Worm (Caenorhabditis elegans) whole organism, L2 larva: ENCODE data around the gene F56D6.22.
"Not testable (repeated sequence)": the region's sequence is repeated elsewhere in the genome, so short reads cannot be mapped to it uniquely, and the experiment has no call there.

Experiments used
- C34F6.9 ChIP-seq: fragments of 150-350 bp; optimal IDR thresholded peaks from 2 replicates; lab custom pipeline; 2014; ENCODE audit warnings: missing biosample characterization, missing genetic modification characterization
- F13H6.1 ChIP-seq: sonication (generic microtip); optimal IDR thresholded peaks from 2 replicates; lab custom pipeline; 2016; ENCODE audit warnings: missing genetic modification characterization, missing compliant biosample characterization
- R02D3.7 ChIP-seq: fragments of 150-350 bp; optimal IDR thresholded peaks from 2 replicates; lab custom pipeline; 2014; ENCODE audit warnings: missing biosample characterization, missing genetic modification characterization
- alr-1 ChIP-seq: fragments of 150-350 bp; optimal IDR thresholded peaks from 2 replicates; lab custom pipeline; 2014; ENCODE audit warnings: missing biosample characterization, missing genetic modification characterization
- aly-2 ChIP-seq: fragments of 150-350 bp; optimal IDR thresholded peaks from 2 replicates; lab custom pipeline; 2014; ENCODE audit warnings: missing biosample characterization, missing genetic modification characterization
- blmp-1 ChIP-seq: sonication (generic microtip); optimal IDR thresholded peaks from 2 replicates; lab custom pipeline; 2017; ENCODE audit warnings: missing genetic modification characterization, mild to moderate bottlenecking, missing compliant biosample characterization, antibody characterized with exemption, moderate library complexity; ENCODE audit not compliant: insufficient read depth
- ceh-16 ChIP-seq: fragments of 150-350 bp; optimal IDR thresholded peaks from 2 replicates; lab custom pipeline; 2014; ENCODE audit warnings: missing biosample characterization, missing genetic modification characterization
- crh-2 ChIP-seq: sonication (generic microtip); optimal IDR thresholded peaks from 2 replicates; lab custom pipeline; 2017; ENCODE audit warnings: missing biosample characterization, missing genetic modification characterization
- dmd-4 ChIP-seq: sonication (generic microtip); optimal IDR thresholded peaks from 2 replicates; lab custom pipeline; 2017; ENCODE audit warnings: missing biosample characterization, missing genetic modification characterization
- egl-27 ChIP-seq: sonication (generic microtip); optimal IDR thresholded peaks from 3 replicates; lab custom pipeline; 2017; ENCODE audit warnings: missing biosample characterization, missing genetic modification reagents, missing genetic modification characterization
- elt-1 ChIP-seq: fragments of 150-350 bp; optimal IDR thresholded peaks from 2 replicates; lab custom pipeline; 2014; ENCODE audit warnings: missing biosample characterization, missing genetic modification characterization
- elt-3 ChIP-seq: sonication (generic microtip); optimal IDR thresholded peaks from 2 replicates; lab custom pipeline; 2017; ENCODE audit warnings: missing biosample characterization, missing genetic modification characterization
- gmeb-1 ChIP-seq: fragments of 150-350 bp; optimal IDR thresholded peaks from 2 replicates; lab custom pipeline; 2014; ENCODE audit warnings: missing biosample characterization, missing genetic modification characterization
- lin-39 ChIP-seq: fragments of 150-350 bp; optimal IDR thresholded peaks from 2 replicates; lab custom pipeline; 2014; ENCODE audit warnings: missing biosample characterization, missing genetic modification reagents, missing genetic modification characterization
- mab-5 ChIP-seq: fragments of 150-350 bp; optimal IDR thresholded peaks from 2 replicates; lab custom pipeline; 2014; ENCODE audit warnings: missing biosample characterization, missing genetic modification characterization
- mbf-1 ChIP-seq: sonication (generic microtip); optimal IDR thresholded peaks from 2 replicates; lab custom pipeline; 2017; ENCODE audit warnings: missing biosample characterization, missing genetic modification characterization
- mdl-1 ChIP-seq, 2 experiments: fragments of 150-350 bp in 1 of 2; sonication (generic microtip) in 1 of 2; optimal IDR thresholded peaks; 2 replicates each; lab custom pipeline; 2017; ENCODE audit warnings: missing biosample characterization in 2 of 2, missing genetic modification characterization in 2 of 2
- nhr-10 ChIP-seq: sonication (generic microtip); optimal IDR thresholded peaks from 2 replicates; lab custom pipeline; 2017; ENCODE audit warnings: missing biosample characterization, missing genetic modification characterization
- nhr-12 ChIP-seq: fragments of 150-350 bp; optimal IDR thresholded peaks from 2 replicates; lab custom pipeline; 2014; ENCODE audit warnings: missing biosample characterization, missing genetic modification characterization
- nhr-23 ChIP-seq: fragments of 150-350 bp; optimal IDR thresholded peaks from 2 replicates; lab custom pipeline; 2014; ENCODE audit warnings: missing biosample characterization, missing genetic modification reagents, missing genetic modification characterization
- nhr-237 ChIP-seq: fragments of 150-350 bp; optimal IDR thresholded peaks from 2 replicates; lab custom pipeline; 2014; ENCODE audit warnings: missing biosample characterization, missing genetic modification characterization
- nhr-25 ChIP-seq: fragments of 150-350 bp; sonication (generic microtip); optimal IDR thresholded peaks from 3 replicates; lab custom pipeline; 2014; ENCODE audit warnings: missing biosample characterization, missing genetic modification characterization
- nhr-6 ChIP-seq: fragments of 150-350 bp; optimal IDR thresholded peaks from 2 replicates; lab custom pipeline; 2014; ENCODE audit warnings: missing biosample characterization, missing genetic modification characterization
- nhr-77 ChIP-seq: fragments of 150-350 bp; optimal IDR thresholded peaks from 2 replicates; lab custom pipeline; 2014; ENCODE audit warnings: missing biosample characterization, missing genetic modification characterization
- peb-1 ChIP-seq: fragments of 150-350 bp; optimal IDR thresholded peaks from 2 replicates; lab custom pipeline; 2014; ENCODE audit warnings: missing biosample characterization, missing genetic modification characterization
- sem-4 ChIP-seq: fragments of 150-350 bp; optimal IDR thresholded peaks from 2 replicates; lab custom pipeline; 2014; ENCODE audit warnings: missing biosample characterization, missing genetic modification reagents, missing genetic modification characterization
- unc-39 ChIP-seq: fragments of 150-350 bp; optimal IDR thresholded peaks from 2 replicates; lab custom pipeline; 2014; ENCODE audit warnings: missing biosample characterization, missing genetic modification characterization
- unc-62 ChIP-seq: fragments of 150-350 bp; optimal IDR thresholded peaks from 2 replicates; lab custom pipeline; 2014; ENCODE audit warnings: missing biosample characterization, missing genetic modification reagents, missing genetic modification characterization
- zag-1 ChIP-seq: fragments of 150-350 bp; optimal IDR thresholded peaks from 2 replicates; lab custom pipeline; 2014; ENCODE audit warnings: missing biosample characterization, missing genetic modification characterization
- ztf-4 ChIP-seq: fragments of 150-350 bp; optimal IDR thresholded peaks from 2 replicates; lab custom pipeline; 2014; ENCODE audit warnings: missing biosample characterization, missing genetic modification characterization

F56D6.22 gene

DNA sequence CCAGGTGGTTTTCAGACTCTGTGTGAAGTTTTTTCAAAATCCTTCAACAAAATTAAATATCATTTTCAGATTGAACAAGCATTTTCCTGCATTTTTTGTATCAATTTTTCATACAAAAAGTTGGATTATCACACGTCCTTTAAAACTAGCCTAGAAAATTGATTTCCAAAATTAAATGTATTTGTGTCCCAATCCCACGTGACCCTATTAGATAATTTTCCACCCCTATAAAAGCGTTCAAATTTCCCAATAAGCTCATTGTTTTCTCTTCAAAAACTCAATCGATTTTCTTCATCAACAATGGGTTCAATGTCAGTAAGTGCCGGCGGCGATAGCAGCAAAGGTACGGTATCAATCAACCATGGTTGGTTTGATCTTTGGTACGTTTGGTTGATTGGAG, 7.1 kb upstream of the F56D6.22 start, which contains the start of gene F56D6.19:
TSS of gene F56D6.19 (plus strand) at position 301 of the 400 bp plus-strand sequence.
- no peak for TF ChIP-seq nhr-237 (tag; lab: Kevin White, UChicago)
- no peak for TF ChIP-seq crh-2 (tag; lab: Kevin White, UChicago)
- no peak for TF ChIP-seq ceh-16
- no peak for TF ChIP-seq nhr-25 (tag; lab: Kevin White, UChicago)
- TF ChIP-seq egl-27, result no peak
- no peak for TF ChIP-seq gmeb-1 (tag; lab: Kevin White, UChicago)
- TF ChIP-seq, all 48 proteins: peak for 0

DNA sequence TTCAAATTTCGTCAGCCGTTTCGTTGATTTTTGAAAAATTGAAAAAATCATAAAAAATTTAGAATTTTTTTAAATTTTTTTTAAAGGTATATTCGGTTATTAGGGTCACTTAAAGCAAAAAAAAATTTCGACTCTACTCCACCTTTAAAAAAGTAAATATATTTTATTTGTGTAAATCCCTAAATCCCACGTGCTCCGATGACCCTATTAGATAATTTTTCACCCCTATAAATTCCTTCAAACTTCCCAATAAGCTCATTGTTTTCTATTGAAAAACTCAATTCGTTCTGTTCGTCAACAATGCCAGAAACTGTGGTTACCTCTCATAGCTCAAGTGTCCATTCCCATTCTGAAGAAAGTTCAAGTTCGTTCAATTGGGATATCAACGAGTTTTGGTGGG, 5.2 kb upstream of the F56D6.22 start, which contains the start of gene F56D6.20:
TSS of gene F56D6.20 (plus strand) at position 301 of the 400 bp plus-strand sequence.
- TF ChIP-seq R02D3.7 (no peak), F13H6.1 (tag; lab: Kevin White, UChicago) (no peak)

DNA sequence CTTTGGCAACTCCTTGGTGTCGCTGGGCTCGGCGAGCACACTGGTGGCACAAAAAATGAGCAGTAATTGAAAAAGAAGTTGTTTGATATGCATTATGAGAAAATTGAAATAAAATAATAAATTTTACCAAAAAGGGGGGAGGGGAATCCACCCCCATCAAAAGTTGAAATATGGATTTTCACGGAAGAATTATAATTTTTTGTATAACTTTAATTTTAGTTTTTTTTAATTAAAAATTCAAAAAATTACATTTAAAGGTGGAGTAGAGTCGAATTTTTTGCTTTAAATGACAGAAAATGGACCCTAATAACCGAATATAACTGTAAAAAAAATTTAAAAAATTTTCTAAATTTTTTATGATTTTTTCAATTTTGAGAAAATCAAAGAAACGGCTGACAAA, 4.4 kb upstream of the F56D6.22 start, which contains the start of gene F56D6.18:
TSS of gene F56D6.18 (minus strand) at position 101 of the 400 bp plus-strand sequence.
- not testable (repeated sequence) for TF ChIP-seq elt-3, zag-1, mab-5 (tag; lab: Kevin White, UChicago)
- TF ChIP-seq, all 48 proteins: peak for 0; not testable (repeated sequence) for 48

DNA sequence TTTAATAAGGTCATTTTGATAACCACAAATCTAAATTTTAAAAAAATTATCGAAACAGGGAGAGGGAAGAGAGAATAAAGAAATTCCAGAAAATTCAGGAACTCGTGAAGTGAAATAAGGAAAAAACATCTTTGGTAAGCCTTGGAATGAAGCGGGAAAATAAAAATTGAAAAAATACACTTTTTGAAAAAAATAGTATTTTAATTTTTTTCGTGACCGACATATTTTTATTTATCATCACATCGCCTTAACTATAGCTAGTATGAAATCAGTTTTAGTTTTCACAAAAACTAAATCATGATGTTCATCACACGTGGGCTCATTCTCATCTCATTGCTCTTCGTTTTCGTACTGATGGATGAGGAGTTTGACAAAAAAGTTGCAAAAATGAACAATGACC, 1.7 kb upstream of the F56D6.22 start, which contains the start of gene F56D6.13:
TSS of gene F56D6.13 (plus strand) at position 301 of the 400 bp plus-strand sequence.
- no peak for TF ChIP-seq nhr-77 (tag; lab: Kevin White, UChicago)
- no peak for TF ChIP-seq aly-2 (tag; lab: Kevin White, UChicago)
- TF ChIP-seq dmd-4 (tag; lab: Kevin White, UChicago), result no peak
- no peak for TF ChIP-seq nhr-23
- TF ChIP-seq sem-4 (tag; lab: Kevin White, UChicago), result no peak
- TF ChIP-seq mbf-1 (tag; lab: Kevin White, UChicago), result no peak
- TF ChIP-seq lin-39 (tag; lab: Kevin White, UChicago), result no peak
- TF ChIP-seq C34F6.9 (tag; lab: Kevin White, UChicago), result no peak

DNA sequence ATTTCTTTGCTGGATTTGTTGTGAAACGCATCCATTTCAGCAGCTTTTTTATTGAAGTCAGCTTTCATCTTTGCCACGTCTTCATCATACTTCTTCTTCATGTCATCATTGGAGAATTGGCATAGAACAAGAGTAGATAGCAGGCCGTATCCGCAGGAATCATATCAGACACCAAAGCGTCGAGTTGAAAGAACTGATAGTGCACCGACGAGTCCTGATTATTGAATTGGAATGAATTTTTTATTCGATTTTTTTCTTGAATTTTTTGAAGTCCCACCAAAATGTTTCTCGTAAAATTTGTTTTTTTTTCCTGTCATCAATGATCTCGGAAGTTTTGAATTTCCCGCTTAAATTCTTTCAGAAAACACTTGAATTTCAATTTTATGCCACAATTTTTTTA, 1.0 kb downstream of the F56D6.22 start, which contains the start of gene F56D6.11:
TSS of gene F56D6.11 (minus strand) at position 101 of the 400 bp plus-strand sequence.
- TF ChIP-seq gmeb-1 (tag; lab: Kevin White, UChicago) (no peak), crh-2 (tag; lab: Kevin White, UChicago) (no peak), egl-27 (no peak), C34F6.9 (tag; lab: Kevin White, UChicago) (no peak), nhr-25 (tag; lab: Kevin White, UChicago) (no peak), nhr-6 (tag; lab: Kevin White, UChicago) (no peak), blmp-1 (tag; lab: Kevin White, UChicago) (no peak), zag-1 (tag; lab: Kevin White, UChicago) (no peak)

DNA sequence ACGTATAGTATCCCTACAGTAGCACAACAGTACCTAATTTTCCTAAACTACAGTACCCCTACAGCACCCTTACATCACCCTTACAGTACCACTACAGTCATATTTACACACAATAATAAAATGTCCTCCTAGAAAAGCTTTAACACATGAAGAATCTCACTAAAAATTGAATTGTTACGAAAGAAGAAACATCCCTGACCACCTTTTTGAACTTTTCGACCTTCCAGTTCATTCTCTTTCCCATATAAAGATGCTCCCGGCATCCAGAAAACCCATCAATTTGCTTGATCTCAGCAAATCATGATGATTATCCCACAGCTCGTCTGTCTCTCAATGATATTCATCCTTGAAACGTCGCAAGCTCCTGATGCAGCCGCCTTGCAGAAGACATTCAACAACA, 2.8 kb downstream of the F56D6.22 start, which contains the start of gene F56D6.21:
TSS of gene F56D6.21 (plus strand) at position 301 of the 400 bp plus-strand sequence.
- no peak for TF ChIP-seq nhr-12 (tag; lab: Kevin White, UChicago)
- no peak for TF ChIP-seq alr-1 (tag; lab: Kevin White, UChicago)
- no peak for TF ChIP-seq nhr-10
- no peak for TF ChIP-seq mdl-1 (tag; optimal IDR thresholded peaks at IDR 0.05; lab: Kevin White, UChicago)
- no peak for TF ChIP-seq ztf-4 (tag; lab: Kevin White, UChicago)

DNA sequence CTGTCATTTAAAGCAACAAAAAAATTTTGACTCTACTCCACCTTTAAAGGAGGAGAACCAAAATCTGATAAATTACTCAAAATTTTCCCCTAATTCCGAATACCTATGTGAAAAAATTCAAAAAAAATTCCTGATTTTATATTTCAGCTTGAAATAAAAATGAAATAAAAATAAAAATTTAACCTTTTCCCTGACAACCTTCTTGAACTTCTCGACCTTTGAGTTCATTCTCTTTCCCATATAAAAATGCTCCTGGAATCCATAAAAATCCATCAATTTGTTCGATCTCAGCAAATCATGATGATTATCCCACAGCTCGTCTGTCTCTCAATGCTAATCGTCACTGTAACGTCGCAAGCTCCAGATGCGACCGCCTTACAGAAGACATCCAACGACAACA, 4.5 kb downstream of the F56D6.22 start, which contains the start of gene F56D6.6:
TSS of gene F56D6.6 (plus strand) at position 301 of the 400 bp plus-strand sequence.
- TF ChIP-seq mdl-1 (tag; optimal IDR thresholded peaks at IDR 0.05; lab: Kevin White, UChicago), result no peak
- TF ChIP-seq gmeb-1 (tag; lab: Kevin White, UChicago), result no peak
- no peak for TF ChIP-seq mbf-1 (tag; lab: Kevin White, UChicago)
- no peak for TF ChIP-seq unc-62
- no peak for TF ChIP-seq peb-1 (tag; lab: Kevin White, UChicago)
- no peak for TF ChIP-seq aly-2 (tag; lab: Kevin White, UChicago)
- no peak for TF ChIP-seq crh-2 (tag; lab: Kevin White, UChicago)
- TF ChIP-seq ztf-4 (tag; lab: Kevin White, UChicago), result no peak
- TF ChIP-seq R02D3.7, result no peak
- no peak for TF ChIP-seq nhr-23
- no peak for TF ChIP-seq unc-39 (tag; lab: Kevin White, UChicago)
- TF ChIP-seq elt-1 (tag; lab: Kevin White, UChicago), result no peak
